Worm (Caenorhabditis elegans) whole organism, L2 larva: Measurements from ENCODE around the gene F41H10.12.

Experiments used
- C34F6.9 ChIP-seq: fragments of 150-350 bp; optimal IDR thresholded peaks from 2 replicates; lab custom pipeline; 2014; ENCODE audit warnings: missing biosample characterization, missing genetic modification characterization
- F13H6.1 ChIP-seq: sonication (generic microtip); optimal IDR thresholded peaks from 2 replicates; lab custom pipeline; 2016; ENCODE audit warnings: missing genetic modification characterization, missing compliant biosample characterization
- R02D3.7 ChIP-seq: fragments of 150-350 bp; optimal IDR thresholded peaks from 2 replicates; lab custom pipeline; 2014; ENCODE audit warnings: missing biosample characterization, missing genetic modification characterization
- Y55F3AM.14 ChIP-seq: fragments of 200-800 bp; sonication (Bioruptor generic); optimal IDR thresholded peaks from 2 replicates; lab custom pipeline; 2018; ENCODE audit warnings: mild to moderate bottlenecking, missing genetic modification characterization, missing compliant biosample characterization
- ZK546.5 ChIP-seq: sonication (generic microtip); optimal IDR thresholded peaks from 2 replicates; lab custom pipeline; 2017; ENCODE audit warnings: missing biosample characterization, missing genetic modification characterization
- alr-1 ChIP-seq: fragments of 150-350 bp; optimal IDR thresholded peaks from 2 replicates; lab custom pipeline; 2014; ENCODE audit warnings: missing biosample characterization, missing genetic modification characterization
- aly-2 ChIP-seq: fragments of 150-350 bp; optimal IDR thresholded peaks from 2 replicates; lab custom pipeline; 2014; ENCODE audit warnings: missing biosample characterization, missing genetic modification characterization
- ama-1 ChIP-seq: fragments of 150-350 bp; optimal IDR thresholded peaks from 2 replicates; lab custom pipeline; 2018; ENCODE audit warnings: inconsistent platforms
- blmp-1 ChIP-seq: sonication (generic microtip); optimal IDR thresholded peaks from 2 replicates; lab custom pipeline; 2017; ENCODE audit warnings: missing genetic modification characterization, mild to moderate bottlenecking, missing compliant biosample characterization, antibody characterized with exemption, moderate library complexity; ENCODE audit not compliant: insufficient read depth
- ceh-16 ChIP-seq: fragments of 150-350 bp; optimal IDR thresholded peaks from 2 replicates; lab custom pipeline; 2014; ENCODE audit warnings: missing biosample characterization, missing genetic modification characterization
- ceh-82 ChIP-seq: fragments of 150-350 bp; optimal IDR thresholded peaks from 2 replicates; lab custom pipeline; 2014; ENCODE audit warnings: missing biosample characterization, missing genetic modification characterization
- crh-2 ChIP-seq: sonication (generic microtip); optimal IDR thresholded peaks from 2 replicates; lab custom pipeline; 2017; ENCODE audit warnings: missing biosample characterization, missing genetic modification characterization
- dmd-4 ChIP-seq: sonication (generic microtip); optimal IDR thresholded peaks from 2 replicates; lab custom pipeline; 2017; ENCODE audit warnings: missing biosample characterization, missing genetic modification characterization
- egl-27 ChIP-seq: sonication (generic microtip); optimal IDR thresholded peaks from 3 replicates; lab custom pipeline; 2017; ENCODE audit warnings: missing biosample characterization, missing genetic modification reagents, missing genetic modification characterization
- elt-1 ChIP-seq: fragments of 150-350 bp; optimal IDR thresholded peaks from 2 replicates; lab custom pipeline; 2014; ENCODE audit warnings: missing biosample characterization, missing genetic modification characterization
- elt-3 ChIP-seq: sonication (generic microtip); optimal IDR thresholded peaks from 2 replicates; lab custom pipeline; 2017; ENCODE audit warnings: missing biosample characterization, missing genetic modification characterization
- fos-1 ChIP-seq: fragments of 150-350 bp; optimal IDR thresholded peaks from 2 replicates; lab custom pipeline; 2014; ENCODE audit warnings: missing biosample characterization, missing genetic modification characterization
- gmeb-1 ChIP-seq: fragments of 150-350 bp; optimal IDR thresholded peaks from 2 replicates; lab custom pipeline; 2014; ENCODE audit warnings: missing biosample characterization, missing genetic modification characterization
- lin-11 ChIP-seq: fragments of 150-350 bp; sonication (generic microtip); optimal IDR thresholded peaks from 2 replicates; lab custom pipeline; 2014; ENCODE audit warnings: missing biosample characterization, missing genetic modification characterization, inconsistent platforms, mixed read lengths
- lin-13 ChIP-seq: fragments of 150-350 bp; optimal IDR thresholded peaks from 2 replicates; lab custom pipeline; 2014; ENCODE audit warnings: missing biosample characterization, missing genetic modification reagents, missing genetic modification characterization
- lin-39 ChIP-seq: fragments of 150-350 bp; optimal IDR thresholded peaks from 2 replicates; lab custom pipeline; 2014; ENCODE audit warnings: missing biosample characterization, missing genetic modification reagents, missing genetic modification characterization
- mab-5 ChIP-seq: fragments of 150-350 bp; optimal IDR thresholded peaks from 2 replicates; lab custom pipeline; 2014; ENCODE audit warnings: missing biosample characterization, missing genetic modification characterization
- mdl-1 ChIP-seq, 2 experiments: fragments of 150-350 bp in 1 of 2; sonication (generic microtip) in 1 of 2; optimal IDR thresholded peaks; 2 replicates each; lab custom pipeline; 2017; ENCODE audit warnings: missing biosample characterization in 2 of 2, missing genetic modification characterization in 2 of 2
- nhr-10 ChIP-seq: sonication (generic microtip); optimal IDR thresholded peaks from 2 replicates; lab custom pipeline; 2017; ENCODE audit warnings: missing biosample characterization, missing genetic modification characterization
- nhr-11 ChIP-seq: fragments of 150-350 bp; optimal IDR thresholded peaks from 2 replicates; lab custom pipeline; 2014; ENCODE audit warnings: missing biosample characterization, missing genetic modification characterization
- nhr-12 ChIP-seq: fragments of 150-350 bp; optimal IDR thresholded peaks from 2 replicates; lab custom pipeline; 2014; ENCODE audit warnings: missing biosample characterization, missing genetic modification characterization
- nhr-129 ChIP-seq: fragments of 150-350 bp; optimal IDR thresholded peaks from 2 replicates; lab custom pipeline; 2014; ENCODE audit warnings: missing biosample characterization, missing genetic modification characterization
- nhr-21 ChIP-seq: fragments of 150-350 bp; optimal IDR thresholded peaks from 2 replicates; lab custom pipeline; 2014; ENCODE audit warnings: missing biosample characterization, missing genetic modification characterization
- nhr-23 ChIP-seq: fragments of 150-350 bp; optimal IDR thresholded peaks from 2 replicates; lab custom pipeline; 2014; ENCODE audit warnings: missing biosample characterization, missing genetic modification reagents, missing genetic modification characterization
- nhr-237 ChIP-seq: fragments of 150-350 bp; optimal IDR thresholded peaks from 2 replicates; lab custom pipeline; 2014; ENCODE audit warnings: missing biosample characterization, missing genetic modification characterization
- nhr-25 ChIP-seq: fragments of 150-350 bp; sonication (generic microtip); optimal IDR thresholded peaks from 3 replicates; lab custom pipeline; 2014; ENCODE audit warnings: missing biosample characterization, missing genetic modification characterization
- nhr-6 ChIP-seq: fragments of 150-350 bp; optimal IDR thresholded peaks from 2 replicates; lab custom pipeline; 2014; ENCODE audit warnings: missing biosample characterization, missing genetic modification characterization
- nhr-77 ChIP-seq: fragments of 150-350 bp; optimal IDR thresholded peaks from 2 replicates; lab custom pipeline; 2014; ENCODE audit warnings: missing biosample characterization, missing genetic modification characterization
- peb-1 ChIP-seq: fragments of 150-350 bp; optimal IDR thresholded peaks from 2 replicates; lab custom pipeline; 2014; ENCODE audit warnings: missing biosample characterization, missing genetic modification characterization
- sem-4 ChIP-seq: fragments of 150-350 bp; optimal IDR thresholded peaks from 2 replicates; lab custom pipeline; 2014; ENCODE audit warnings: missing biosample characterization, missing genetic modification reagents, missing genetic modification characterization
- skn-1 ChIP-seq: sonication (generic microtip); optimal IDR thresholded peaks from 2 replicates; lab custom pipeline; 2017; ENCODE audit warnings: missing biosample characterization, missing genetic modification characterization
- sma-3 ChIP-seq: sonication (generic microtip); optimal IDR thresholded peaks from 2 replicates; lab custom pipeline; 2016; ENCODE audit warnings: missing genetic modification reagents, missing genetic modification characterization, missing compliant biosample characterization
- sma-9 ChIP-seq, 2 experiments: fragments of 150-350 bp in 1 of 2; sonication (generic microtip) in 1 of 2; optimal IDR thresholded peaks; 2 replicates each; lab custom pipeline; 2014 to 2016; ENCODE audit warnings: missing genetic modification characterization in 2 of 2, mild to moderate bottlenecking in 1 of 2, missing biosample characterization in 1 of 2, missing compliant biosample characterization in 1 of 2, missing genetic modification reagents in 1 of 2, moderate library complexity in 1 of 2
- snpc-4 ChIP-seq: fragments of 150-350 bp; optimal IDR thresholded peaks from 2 replicates; lab custom pipeline; 2014; ENCODE audit warnings: missing biosample characterization, missing genetic modification characterization
- unc-39 ChIP-seq: fragments of 150-350 bp; optimal IDR thresholded peaks from 2 replicates; lab custom pipeline; 2014; ENCODE audit warnings: missing biosample characterization, missing genetic modification characterization
- unc-62 ChIP-seq: fragments of 150-350 bp; optimal IDR thresholded peaks from 2 replicates; lab custom pipeline; 2014; ENCODE audit warnings: missing biosample characterization, missing genetic modification reagents, missing genetic modification characterization
- zag-1 ChIP-seq: fragments of 150-350 bp; optimal IDR thresholded peaks from 2 replicates; lab custom pipeline; 2014; ENCODE audit warnings: missing biosample characterization, missing genetic modification characterization
- ztf-1 ChIP-seq: fragments of 200-800 bp; sonication (Bioruptor generic); conservative IDR thresholded peaks from 2 replicates; pipeline ENCODE4 v1.3.6; 2022; ENCODE audit warnings: missing genetic modification characterization, missing compliant biosample characterization
- ztf-11 ChIP-seq: sonication (generic microtip); optimal IDR thresholded peaks from 2 replicates; lab custom pipeline; 2017; ENCODE audit warnings: missing biosample characterization, missing genetic modification characterization
- ztf-4 ChIP-seq: fragments of 150-350 bp; optimal IDR thresholded peaks from 2 replicates; lab custom pipeline; 2014; ENCODE audit warnings: missing biosample characterization, missing genetic modification characterization

F41H10.12 gene

DNA sequence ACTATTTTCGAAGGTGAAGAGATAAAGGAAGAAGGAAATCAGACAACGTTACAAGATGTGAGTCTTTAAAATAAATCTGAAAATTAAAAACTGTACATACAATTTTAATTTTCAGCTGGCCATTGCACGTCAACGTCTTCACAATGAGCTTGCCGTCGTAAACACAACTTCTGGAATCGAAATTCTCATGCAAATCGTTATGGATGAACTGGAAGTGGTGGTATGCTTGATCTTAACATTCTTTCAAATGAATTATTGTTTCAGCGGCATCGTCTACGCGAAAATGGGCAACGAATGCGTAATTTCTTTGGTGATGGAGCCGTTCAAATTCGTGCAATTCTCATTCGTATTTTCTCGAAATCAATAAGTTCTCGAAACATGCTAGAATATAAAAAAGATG lies 30.6 kb upstream of the F41H10.12 start:
- no peak for TF ChIP-seq nhr-237 (tag; lab: Kevin White, UChicago)
- no peak for TF ChIP-seq sma-3
- no peak for TF ChIP-seq nhr-77 (tag; lab: Kevin White, UChicago)
- no peak for TF ChIP-seq unc-62 (GFP tag; lab: Kevin White, UChicago)
- TF ChIP-seq C34F6.9, result no peak
- TF ChIP-seq nhr-21 (tag; lab: Kevin White, UChicago), result no peak
- no peak for TF ChIP-seq lin-13 (GFP tag; lab: Kevin White, UChicago)
- no peak for TF ChIP-seq blmp-1 (tag; lab: Kevin White, UChicago)
- TF ChIP-seq nhr-6, result no peak
- no peak for TF ChIP-seq elt-3 (tag; lab: Kevin White, UChicago)
- no peak for TF ChIP-seq R02D3.7 (tag; lab: Kevin White, UChicago)
- TF ChIP-seq snpc-4 (tag; lab: Kevin White, UChicago), result no peak
- TF ChIP-seq nhr-25 (tag; lab: Kevin White, UChicago), result no peak
- TF ChIP-seq elt-1, result no peak
- no peak for TF ChIP-seq ztf-4 (tag; lab: Kevin White, UChicago)
- TF ChIP-seq nhr-12, result no peak
- no peak for TF ChIP-seq fos-1 (tag; lab: Kevin White, UChicago)

DNA sequence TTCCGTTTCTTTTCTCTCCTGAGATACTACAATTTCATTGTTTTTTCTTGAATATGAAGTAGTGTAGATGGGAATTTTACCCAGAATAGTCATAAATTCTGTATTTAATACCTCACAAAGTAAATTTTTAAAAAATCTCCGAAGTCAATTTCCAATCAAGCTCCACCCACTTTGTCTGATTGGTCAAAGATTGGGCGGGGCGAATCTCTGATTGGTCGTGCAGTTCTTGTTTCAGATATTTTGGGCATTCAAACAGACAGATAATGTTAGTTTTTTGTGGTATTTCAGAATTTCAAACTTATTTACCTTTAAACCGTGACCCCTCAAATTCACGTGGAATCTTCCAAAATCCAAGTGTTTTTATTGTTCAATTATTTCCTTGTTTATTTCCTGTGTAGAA lies 24.6 kb upstream of the F41H10.12 start, which contains the start of gene F41H10.5:
Gene F41H10.5, plus strand, starts transcription at position 375 of the 400 bp plus-strand sequence.
- TF ChIP-seq elt-3 (tag; lab: Kevin White, UChicago) (no peak), ZK546.5 (tag; lab: Kevin White, UChicago) (no peak), nhr-11 (no peak), blmp-1 (tag; lab: Kevin White, UChicago) (no peak), ceh-82 (tag; lab: Kevin White, UChicago) (no peak), nhr-10 (no peak), Y55F3AM.14 (GFP tag; lab: Kevin White, UChicago) (no peak), nhr-12 (no peak), ztf-4 (tag; lab: Kevin White, UChicago) (no peak), F13H6.1 (tag; lab: Kevin White, UChicago) (no peak), sma-9 (GFP tag; optimal IDR thresholded peaks at IDR 0.05; lab: Kevin White, UChicago) (no peak), sma-9 (tag; optimal IDR thresholded peaks at IDR 0.05; lab: Kevin White, UChicago) (no peak), zag-1 (no peak), C34F6.9 (no peak), unc-39 (tag; lab: Kevin White, UChicago) (no peak), lin-39 (tag; lab: Kevin White, UChicago) (no peak), nhr-237 (tag; lab: Kevin White, UChicago) (no peak), unc-62 (GFP tag; lab: Kevin White, UChicago) (no peak)

DNA sequence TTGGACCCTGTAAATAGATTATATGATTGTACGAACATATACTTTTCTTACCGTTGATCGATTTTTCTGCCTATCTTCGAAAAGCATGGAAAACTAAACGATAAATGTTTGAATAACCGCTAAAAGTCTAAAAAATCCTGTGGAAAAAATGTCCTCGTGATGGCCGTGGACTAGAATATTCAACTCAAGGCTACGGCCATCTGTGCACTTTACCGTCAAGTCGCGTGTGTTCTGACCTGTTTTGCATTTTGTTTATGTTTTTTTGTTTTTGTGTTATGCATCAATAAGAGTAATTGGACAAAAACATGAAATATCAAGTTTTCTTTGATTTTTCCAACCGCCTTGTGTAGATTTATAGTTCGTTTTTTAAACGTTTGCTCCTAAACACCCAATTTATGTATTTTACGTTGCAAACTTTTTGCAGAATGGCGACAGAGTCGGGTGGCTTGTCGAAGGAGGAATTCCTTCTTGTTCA lies 20.9 kb upstream of the F41H10.12 start, which contains the start of the genes hda-6 and F41H10.4:
Gene hda-6, minus strand, starts transcription at position 172 of the 475 bp plus-strand sequence.
Gene F41H10.4, plus strand, starts transcription at position 425 of the 475 bp plus-strand sequence.
- TF ChIP-seq nhr-129 (tag; lab: Kevin White, UChicago) (peak; percentile 76), nhr-23 (tag; lab: Kevin White, UChicago) (no peak), nhr-25 (tag; lab: Kevin White, UChicago) (peak; percentile 87), zag-1 (no peak), alr-1 (no peak), Y55F3AM.14 (GFP tag; lab: Kevin White, UChicago) (no peak), C34F6.9 (peak; percentile 86), gmeb-1 (tag; lab: Kevin White, UChicago) (peak; percentile 80), ceh-82 (tag; lab: Kevin White, UChicago) (no peak), lin-39 (tag; lab: Kevin White, UChicago) (no peak), lin-11 (tag; lab: Kevin White, UChicago) (peak; percentile 14), fos-1 (tag; lab: Kevin White, UChicago) (peak; percentile 54), R02D3.7 (tag; lab: Kevin White, UChicago) (peak; percentile 13), ztf-11 (tag; lab: Kevin White, UChicago) (no peak), blmp-1 (tag; lab: Kevin White, UChicago) (no peak), egl-27 (peak; percentile 24), dmd-4 (tag; lab: Kevin White, UChicago) (no peak), ztf-1 (GFP tag; lab: Robert Waterston, UW) (no peak), ama-1 (no peak), crh-2 (peak; percentile 72), nhr-77 (tag; lab: Kevin White, UChicago) (no peak), nhr-237 (tag; lab: Kevin White, UChicago) (no peak), nhr-21 (tag; lab: Kevin White, UChicago) (peak; percentile 55), lin-13 (GFP tag; lab: Kevin White, UChicago) (peak; percentile 59), nhr-11 (no peak), mab-5 (tag; lab: Kevin White, UChicago) (peak; percentile 47), snpc-4 (tag; lab: Kevin White, UChicago) (no peak), nhr-6 (peak; percentile 66), sma-9 (GFP tag; optimal IDR thresholded peaks at IDR 0.05; lab: Kevin White, UChicago) (peak; percentile 83), sma-9 (tag; optimal IDR thresholded peaks at IDR 0.05; lab: Kevin White, UChicago) (no peak), elt-1 (no peak), unc-62 (GFP tag; lab: Kevin White, UChicago) (no peak), mdl-1 (tag; optimal IDR thresholded peaks at IDR 0.05; lab: Kevin White, UChicago) (peak in 1 of 2 experiments; percentile 29), nhr-10 (no peak), ceh-16 (no peak), skn-1 (tag; lab: Kevin White, UChicago) (no peak), ZK546.5 (tag; lab: Kevin White, UChicago) (no peak), sem-4 (tag; lab: Kevin White, UChicago) (peak; percentile 37), peb-1 (tag; lab: Kevin White, UChicago) (no peak), nhr-12 (no peak), aly-2 (tag; lab: Kevin White, UChicago) (no peak), elt-3 (tag; lab: Kevin White, UChicago) (no peak), ztf-4 (tag; lab: Kevin White, UChicago) (no peak)
